Worm (Caenorhabditis elegans) whole organism, L4 larva: ENCODE data around the gene F08D12.3.

Experiments used
- F44E2.7 ChIP-seq: fragments of 200-800 bp; sonication (Bioruptor generic); IDR thresholded peaks from 2 replicates; pipeline ENCODE4 v2.1.2; 2022; ENCODE audit warnings: missing genetic modification characterization, missing compliant biosample characterization
- R02D3.7 ChIP-seq: fragments of 150-350 bp; sonication (generic microtip); optimal IDR thresholded peaks from 3 replicates; lab custom pipeline; 2014; ENCODE audit warnings: missing biosample characterization, missing genetic modification characterization
- Y5F2A.4 ChIP-seq: fragments of 200-800 bp; sonication (Bioruptor generic); optimal IDR thresholded peaks from 2 replicates; lab custom pipeline; 2018; ENCODE audit warnings: mild to moderate bottlenecking, missing genetic modification characterization, missing compliant biosample characterization
- Y75B8A.6 ChIP-seq: fragments of 200-800 bp; sonication (Bioruptor generic); IDR thresholded peaks from 2 replicates; pipeline ENCODE4 v1.3.6; 2022; ENCODE audit warnings: missing genetic modification reagents, missing genetic modification characterization, missing compliant biosample characterization
- ZK546.5 ChIP-seq, 2 experiments: sonication (generic microtip); optimal IDR thresholded peaks; 2 replicates each; lab custom pipeline; 2017; ENCODE audit warnings: missing biosample characterization in 2 of 2, missing genetic modification characterization in 2 of 2
- ceh-44 ChIP-seq: fragments of 200-800 bp; sonication (Bioruptor generic); IDR thresholded peaks from 2 replicates; pipeline ENCODE4 v1.3.6; 2022; ENCODE audit warnings: missing genetic modification reagents, missing genetic modification characterization, missing compliant biosample characterization
- ceh-82 ChIP-seq: sonication (generic microtip); optimal IDR thresholded peaks from 2 replicates; lab custom pipeline; 2017; ENCODE audit warnings: missing biosample characterization, missing genetic modification characterization
- ces-1 ChIP-seq: fragments of 150-350 bp; sonication (generic microtip); optimal IDR thresholded peaks from 4 replicates; lab custom pipeline; 2014; ENCODE audit warnings: missing biosample characterization, missing genetic modification reagents, missing genetic modification characterization
- ctbp-1 ChIP-seq: fragments of 200-800 bp; sonication (Bioruptor generic); IDR thresholded peaks from 2 replicates; pipeline ENCODE4 v1.3.6; 2022; ENCODE audit warnings: missing genetic modification reagents, missing genetic modification characterization, missing compliant biosample characterization
- daf-8 ChIP-seq: fragments of 200-800 bp; sonication (Bioruptor generic); IDR thresholded peaks from 2 replicates; pipeline ENCODE4 v1.3.6; 2022; ENCODE audit warnings: missing genetic modification characterization, missing compliant biosample characterization
- dmd-6 ChIP-seq: fragments of 200-800 bp; sonication (Bioruptor generic); IDR thresholded peaks from 2 replicates; pipeline ENCODE4 v1.3.6; 2022; ENCODE audit warnings: missing genetic modification reagents, missing genetic modification characterization, missing compliant biosample characterization
- dmd-8 ChIP-seq: fragments of 200-800 bp; sonication (Bioruptor generic); IDR thresholded peaks from 2 replicates; pipeline ENCODE4 v1.3.6; 2022; ENCODE audit warnings: missing genetic modification characterization, missing compliant biosample characterization
- dpl-1 ChIP-seq: fragments of 150-350 bp; optimal IDR thresholded peaks from 2 replicates; lab custom pipeline; 2014; ENCODE audit warnings: missing biosample characterization, missing genetic modification reagents, missing genetic modification characterization
- duxl-1 ChIP-seq: sonication (generic microtip); optimal IDR thresholded peaks from 2 replicates; lab custom pipeline; 2016; ENCODE audit warnings: mild to moderate bottlenecking, missing genetic modification characterization, moderate library complexity, missing compliant biosample characterization; ENCODE audit not compliant: poor library complexity
- dve-1 ChIP-seq: sonication (generic microtip); optimal IDR thresholded peaks from 2 replicates; lab custom pipeline; 2017; ENCODE audit warnings: antibody characterized with exemption, mild to moderate bottlenecking, missing genetic modification characterization, missing compliant biosample characterization; ENCODE audit not compliant: insufficient read depth
- egl-43 ChIP-seq: fragments of 200-800 bp; sonication (Bioruptor generic); IDR thresholded peaks from 2 replicates; pipeline ENCODE4 v1.3.6; 2022; ENCODE audit warnings: missing genetic modification reagents, missing genetic modification characterization, missing compliant biosample characterization
- gei-8 ChIP-seq: fragments of 200-800 bp; sonication (Bioruptor generic); optimal IDR thresholded peaks from 2 replicates; lab custom pipeline; 2018; ENCODE audit warnings: mild to moderate bottlenecking, missing genetic modification characterization, missing compliant biosample characterization
- hif-1 ChIP-seq, 2 experiments: sonication (generic microtip); optimal IDR thresholded peaks; 2 replicates each; lab custom pipeline; 2016 to 2017; ENCODE audit warnings: missing compliant biosample characterization in 2 of 2, missing genetic modification characterization in 2 of 2, missing genetic modification reagents in 2 of 2, missing genotype in 2 of 2, mild to moderate bottlenecking in 1 of 2
- hlh-11 ChIP-seq: fragments of 200-800 bp; sonication (Bioruptor generic); optimal IDR thresholded peaks from 2 replicates; lab custom pipeline; 2018; ENCODE audit warnings: mild to moderate bottlenecking, missing genetic modification characterization, missing compliant biosample characterization
- jun-1 ChIP-seq: fragments of 150-350 bp; optimal IDR thresholded peaks from 2 replicates; lab custom pipeline; 2014; ENCODE audit warnings: missing biosample characterization, missing genetic modification reagents, missing genetic modification characterization
- lin-1 ChIP-seq: fragments of 200-800 bp; sonication (Bioruptor generic); IDR thresholded peaks from 2 replicates; pipeline ENCODE4 v1.3.6; 2022; ENCODE audit warnings: missing genetic modification reagents, missing genetic modification characterization, missing compliant biosample characterization
- lin-15B ChIP-seq: fragments of 150-350 bp; sonication (generic microtip); optimal IDR thresholded peaks from 3 replicates; lab custom pipeline; 2014; ENCODE audit warnings: missing biosample characterization, missing genetic modification characterization
- lin-29 ChIP-seq: fragments of 200-800 bp; sonication (Bioruptor generic); IDR thresholded peaks from 2 replicates; pipeline ENCODE4 v1.3.6; 2022; ENCODE audit warnings: missing genetic modification reagents, missing genetic modification characterization, missing compliant biosample characterization
- lsy-2 ChIP-seq, 2 experiments: fragments of 150-350 bp in 1 of 2; sonication (generic microtip) in 1 of 2; optimal IDR thresholded peaks; 2 replicates each; lab custom pipeline; 2014 to 2017; ENCODE audit warnings: missing biosample characterization in 2 of 2, missing genetic modification characterization in 2 of 2
- madf-5 ChIP-seq, 2 experiments: fragments of 200-800 bp; sonication (Bioruptor generic); IDR thresholded peaks; 2 replicates each; pipeline ENCODE4 v1.3.6; 2022; ENCODE audit warnings: missing compliant biosample characterization in 2 of 2, missing genetic modification characterization in 2 of 2
- madf-9 ChIP-seq: fragments of 200-800 bp; sonication (Bioruptor generic); conservative IDR thresholded peaks from 2 replicates; pipeline ENCODE4 v1.3.6; 2022; ENCODE audit warnings: missing genetic modification reagents, missing genetic modification characterization, missing compliant biosample characterization
- mdl-1 ChIP-seq, 2 experiments: fragments of 150-350 bp in 1 of 2; sonication (generic microtip) in 1 of 2; optimal IDR thresholded peaks; 2 replicates each; lab custom pipeline; 2014 to 2017; ENCODE audit warnings: missing biosample characterization in 2 of 2, missing genetic modification characterization in 2 of 2
- mdt-29 ChIP-seq: fragments of 200-800 bp; sonication (Bioruptor generic); IDR thresholded peaks from 2 replicates; pipeline ENCODE4 v1.3.6; 2022; ENCODE audit warnings: missing genetic modification reagents, missing genetic modification characterization, missing compliant biosample characterization
- nhr-102 ChIP-seq: sonication (generic microtip); optimal IDR thresholded peaks from 2 replicates; lab custom pipeline; 2016; ENCODE audit warnings: mild to moderate bottlenecking, missing genetic modification characterization, moderate library complexity, missing compliant biosample characterization
- nhr-237 ChIP-seq: sonication (generic microtip); optimal IDR thresholded peaks from 2 replicates; lab custom pipeline; 2017; ENCODE audit warnings: missing biosample characterization, missing genetic modification characterization
- nhr-28 ChIP-seq: fragments of 150-350 bp; optimal IDR thresholded peaks from 2 replicates; lab custom pipeline; 2014; ENCODE audit warnings: missing biosample characterization, missing genetic modification characterization
- nhr-42 ChIP-seq: fragments of 200-800 bp; sonication (Bioruptor generic); IDR thresholded peaks from 2 replicates; pipeline ENCODE4 v1.3.6; 2022; ENCODE audit warnings: missing genetic modification characterization, missing compliant biosample characterization
- nhr-6 ChIP-seq: fragments of 150-350 bp; optimal IDR thresholded peaks from 2 replicates; lab custom pipeline; 2014; ENCODE audit warnings: missing biosample characterization, missing genetic modification characterization
- php-3 ChIP-seq: fragments of 200-800 bp; sonication (Bioruptor generic); IDR thresholded peaks from 2 replicates; pipeline ENCODE4 v1.3.6; 2022; ENCODE audit warnings: missing genetic modification reagents, missing genetic modification characterization, missing compliant biosample characterization
- pqm-1 ChIP-seq: sonication (generic microtip); optimal IDR thresholded peaks from 2 replicates; lab custom pipeline; 2017; ENCODE audit warnings: missing biosample characterization, missing genetic modification characterization
- set-16 ChIP-seq: fragments of 200-800 bp; sonication (Bioruptor generic); IDR thresholded peaks from 2 replicates; pipeline ENCODE4 v1.3.6; 2022; ENCODE audit warnings: missing genetic modification reagents, missing genetic modification characterization, missing compliant biosample characterization
- skn-1 ChIP-seq: fragments of 150-350 bp; optimal IDR thresholded peaks from 2 replicates; lab custom pipeline; 2014; ENCODE audit warnings: missing biosample characterization, missing genetic modification characterization
- snpc-4 ChIP-seq: fragments of 150-350 bp; optimal IDR thresholded peaks from 2 replicates; lab custom pipeline; 2014; ENCODE audit warnings: missing biosample characterization, missing genetic modification characterization
- unc-62 ChIP-seq, 3 experiments: fragments of 150-350 bp in 1 of 3; sonication (generic microtip); optimal IDR thresholded peaks in 2 of 3; peaks in 1 of 3; 1 replicate in 1 of 3; 2 replicates in 2 of 3; lab custom pipeline; 2014 to 2017; ENCODE audit warnings: missing biosample characterization in 3 of 3, missing genetic modification characterization in 3 of 3, missing genetic modification reagents in 3 of 3, missing genotype in 1 of 3
- vab-7 ChIP-seq: fragments of 200-800 bp; sonication (Bioruptor generic); IDR thresholded peaks from 2 replicates; pipeline ENCODE4 v1.3.6; 2022; ENCODE audit warnings: missing genetic modification reagents, missing genetic modification characterization, missing compliant biosample characterization
- zfp-3 ChIP-seq: fragments of 200-800 bp; sonication (Bioruptor generic); conservative IDR thresholded peaks from 2 replicates; pipeline ENCODE4 v1.3.6; 2022; ENCODE audit warnings: missing genetic modification reagents, missing genetic modification characterization, missing compliant biosample characterization
- zip-11 ChIP-seq: fragments of 200-800 bp; sonication (Bioruptor generic); IDR thresholded peaks from 2 replicates; pipeline ENCODE4 v1.3.6; 2022; ENCODE audit warnings: missing genetic modification characterization, missing compliant biosample characterization
- ztf-7 ChIP-seq: fragments of 150-350 bp; optimal IDR thresholded peaks from 2 replicates; lab custom pipeline; 2014; ENCODE audit warnings: missing biosample characterization, missing genetic modification characterization

Gene F08D12.3

ce11 chrII:2800550-2801233 lies 21.3 kb downstream of the F08D12.3 start, which contains the start of gene nhr-119 (continued):
- peak; percentile 11 to 81 for TF ChIP-seq mdl-1 (tag; optimal IDR thresholded peaks at IDR 0.05; lab: Kevin White, UChicago)
- peak; percentile 85 for TF ChIP-seq nhr-102 (tag; lab: Kevin White, UChicago)
- no peak for TF ChIP-seq lin-15B (tag; lab: Kevin White, UChicago)
- no peak for TF ChIP-seq madf-5 (GFP tag; IDR thresholded peaks at IDR 0.05; lab: Robert Waterston, UW)
- TF ChIP-seq nhr-6 (tag; lab: Kevin White, UChicago), result peak; percentile 44
- no peak for TF ChIP-seq Y75B8A.6 (GFP tag; lab: Robert Waterston, UW)
- TF ChIP-seq lin-1 (GFP tag; lab: Robert Waterston, UW), result peak; percentile 74
- no peak for TF ChIP-seq ZK546.5 (tag; optimal IDR thresholded peaks at IDR 0.05; lab: Kevin White, UChicago)
- no peak for TF ChIP-seq snpc-4 (tag; lab: Kevin White, UChicago)
- TF ChIP-seq F44E2.7, result no peak
- TF ChIP-seq egl-43, result no peak
- peak; percentile 56 for TF ChIP-seq pqm-1 (tag; lab: Kevin White, UChicago)
- no peak for TF ChIP-seq dmd-8
- TF ChIP-seq dve-1, result peak; percentile 96
- no peak for TF ChIP-seq madf-9 (GFP tag; lab: Robert Waterston, UW)
- TF ChIP-seq skn-1 (tag; lab: Kevin White, UChicago), result no peak
- no peak for TF ChIP-seq zfp-3 (GFP tag; lab: Robert Waterston, UW)
- TF ChIP-seq Y5F2A.4 (GFP tag; lab: Kevin White, UChicago), result no peak
- TF ChIP-seq ceh-82 (tag; lab: Kevin White, UChicago), result no peak
- no peak for TF ChIP-seq nhr-42
- peak; percentile 93 for TF ChIP-seq hlh-11 (tag; lab: Kevin White, UChicago)
- TF ChIP-seq set-16, result no peak
- TF ChIP-seq ceh-44 (GFP tag; lab: Robert Waterston, UW), result no peak

ce11 chrII:2801764-2802163 lies 22.4 kb downstream of the F08D12.3 start:
- TF ChIP-seq zip-11 (GFP tag; lab: Robert Waterston, UW) (no peak), set-16 (peak; percentile 54), unc-62 (GFP tag; optimal IDR thresholded peaks at IDR 0.05 in 1 of 2; lab: Kevin White, UChicago) (peak in 1 of 2 experiments; percentile 55), unc-62 (tag; optimal IDR thresholded peaks at IDR 0.05; lab: Kevin White, UChicago) (no peak), madf-5 (GFP tag; IDR thresholded peaks at IDR 0.05; lab: Robert Waterston, UW) (no peak)

ce11 chrII:2802804-2803586 lies 23.6 kb downstream of the F08D12.3 start:
- TF ChIP-seq nhr-237 (tag; lab: Kevin White, UChicago) (no peak), lin-29 (GFP tag; lab: Robert Waterston, UW) (no peak), lsy-2 (tag; optimal IDR thresholded peaks at IDR 0.05; lab: Kevin White, UChicago) (no peak), dve-1 (peak; percentile 64), ces-1 (GFP tag; lab: Kevin White, UChicago) (no peak), duxl-1 (tag; lab: Kevin White, UChicago) (no peak), vab-7 (GFP tag; lab: Robert Waterston, UW) (no peak), dmd-8 (no peak), ctbp-1 (no peak), zip-11 (GFP tag; lab: Robert Waterston, UW) (no peak), nhr-102 (tag; lab: Kevin White, UChicago) (peak; percentile 40), ceh-44 (GFP tag; lab: Robert Waterston, UW) (no peak), R02D3.7 (no peak), jun-1 (tag; lab: Kevin White, UChicago) (no peak), dmd-6 (GFP tag; lab: Robert Waterston, UW) (peak; percentile 68), ztf-7 (no peak), unc-62 (GFP tag; optimal IDR thresholded peaks at IDR 0.05 in 1 of 2; lab: Kevin White, UChicago) (peak in 1 of 2 experiments; percentile 70), unc-62 (tag; optimal IDR thresholded peaks at IDR 0.05; lab: Kevin White, UChicago) (no peak), hlh-11 (tag; lab: Kevin White, UChicago) (peak; percentile 69), gei-8 (GFP tag; lab: Kevin White, UChicago) (no peak), dpl-1 (GFP tag; lab: Kevin White, UChicago) (no peak), nhr-28 (tag; lab: Kevin White, UChicago) (peak; percentile 63), daf-8 (GFP tag; lab: Robert Waterston, UW) (no peak), skn-1 (tag; lab: Kevin White, UChicago) (no peak), mdt-29 (GFP tag; lab: Robert Waterston, UW) (no peak), php-3 (GFP tag; lab: Robert Waterston, UW) (no peak), nhr-42 (no peak), hif-1 (tag; optimal IDR thresholded peaks at IDR 0.05; lab: Kevin White, UChicago) (no peak), zfp-3 (GFP tag; lab: Robert Waterston, UW) (no peak)
